Worm (Caenorhabditis elegans) whole organism, L4 larva: ENCODE results near the gene str-246.
A peak's percentile ranks its signal among the peaks of the same experiment; 100 is the strongest.
"Not testable (repeated sequence)": the region's sequence is repeated elsewhere in the genome, so short reads cannot be mapped to it uniquely, and the experiment has no call there.

Experiments used
- D1046.2 ChIP-seq: fragments of 200-800 bp; sonication (Bioruptor generic); IDR thresholded peaks from 2 replicates; pipeline ENCODE4 v1.3.6; 2022; ENCODE audit warnings: missing genetic modification characterization, missing compliant biosample characterization
- F10B5.3 ChIP-seq: sonication (generic microtip); optimal IDR thresholded peaks from 2 replicates; lab custom pipeline; 2016; ENCODE audit warnings: mild to moderate bottlenecking, missing genetic modification characterization, missing compliant biosample characterization
- R02D3.7 ChIP-seq: fragments of 150-350 bp; sonication (generic microtip); optimal IDR thresholded peaks from 3 replicates; lab custom pipeline; 2014; ENCODE audit warnings: missing biosample characterization, missing genetic modification characterization
- T26A8.4 ChIP-seq: fragments of 200-800 bp; sonication (Bioruptor generic); IDR thresholded peaks from 2 replicates; pipeline ENCODE4 v1.3.6; 2022; ENCODE audit warnings: missing genetic modification characterization, missing compliant biosample characterization
- Y5F2A.4 ChIP-seq: fragments of 200-800 bp; sonication (Bioruptor generic); optimal IDR thresholded peaks from 2 replicates; lab custom pipeline; 2018; ENCODE audit warnings: mild to moderate bottlenecking, missing genetic modification characterization, missing compliant biosample characterization
- ZK546.5 ChIP-seq, 2 experiments: sonication (generic microtip); optimal IDR thresholded peaks; 2 replicates each; lab custom pipeline; 2017; ENCODE audit warnings: missing biosample characterization in 2 of 2, missing genetic modification characterization in 2 of 2
- aha-1 ChIP-seq: fragments of 150-350 bp; peaks from one replicate; lab custom pipeline; 2014; ENCODE audit warnings: missing biosample characterization, missing genetic modification characterization
- aly-2 ChIP-seq: sonication (generic microtip); optimal IDR thresholded peaks from 2 replicates; lab custom pipeline; 2018; ENCODE audit warnings: missing biosample characterization, missing genetic modification characterization
- attf-4 ChIP-seq: sonication (generic microtip); optimal IDR thresholded peaks from 3 replicates; lab custom pipeline; 2017; ENCODE audit warnings: missing biosample characterization, missing genetic modification characterization
- ceh-44 ChIP-seq: fragments of 200-800 bp; sonication (Bioruptor generic); IDR thresholded peaks from 2 replicates; pipeline ENCODE4 v1.3.6; 2022; ENCODE audit warnings: missing genetic modification reagents, missing genetic modification characterization, missing compliant biosample characterization
- ceh-62 ChIP-seq: sonication (generic microtip); optimal IDR thresholded peaks from 2 replicates; lab custom pipeline; 2017; ENCODE audit warnings: missing biosample characterization, missing genetic modification characterization
- ces-1 ChIP-seq: fragments of 150-350 bp; sonication (generic microtip); optimal IDR thresholded peaks from 4 replicates; lab custom pipeline; 2014; ENCODE audit warnings: missing biosample characterization, missing genetic modification reagents, missing genetic modification characterization
- cey-2 ChIP-seq: sonication (generic microtip); optimal IDR thresholded peaks from 3 replicates; lab custom pipeline; 2017; ENCODE audit warnings: missing genetic modification characterization, mild to moderate bottlenecking, missing compliant biosample characterization, antibody characterized with exemption, borderline replicate concordance; ENCODE audit not compliant: insufficient read depth
- ctbp-1 ChIP-seq: fragments of 200-800 bp; sonication (Bioruptor generic); IDR thresholded peaks from 2 replicates; pipeline ENCODE4 v1.3.6; 2022; ENCODE audit warnings: missing genetic modification reagents, missing genetic modification characterization, missing compliant biosample characterization
- daf-8 ChIP-seq: fragments of 200-800 bp; sonication (Bioruptor generic); IDR thresholded peaks from 2 replicates; pipeline ENCODE4 v1.3.6; 2022; ENCODE audit warnings: missing genetic modification characterization, missing compliant biosample characterization
- dmd-8 ChIP-seq: fragments of 200-800 bp; sonication (Bioruptor generic); IDR thresholded peaks from 2 replicates; pipeline ENCODE4 v1.3.6; 2022; ENCODE audit warnings: missing genetic modification characterization, missing compliant biosample characterization
- egl-27 ChIP-seq: sonication (generic microtip); optimal IDR thresholded peaks from 3 replicates; lab custom pipeline; 2017; ENCODE audit warnings: missing biosample characterization, missing genetic modification reagents, missing genetic modification characterization
- fkh-10 ChIP-seq: fragments of 150-350 bp; optimal IDR thresholded peaks from 2 replicates; lab custom pipeline; 2014; ENCODE audit warnings: missing biosample characterization, missing genetic modification reagents, missing genetic modification characterization
- hmg-1.1 ChIP-seq: fragments of 200-800 bp; sonication (Bioruptor generic); IDR thresholded peaks from 2 replicates; pipeline ENCODE4 v1.3.6; 2022; ENCODE audit warnings: missing genetic modification reagents, missing genetic modification characterization, missing compliant biosample characterization
- lim-7 ChIP-seq: fragments of 200-800 bp; sonication (Bioruptor generic); IDR thresholded peaks from 2 replicates; pipeline ENCODE4 v1.3.6; 2022; ENCODE audit warnings: missing genetic modification characterization, missing compliant biosample characterization
- lin-13 ChIP-seq: fragments of 150-350 bp; optimal IDR thresholded peaks from 2 replicates; lab custom pipeline; 2014; ENCODE audit warnings: missing biosample characterization, missing genetic modification reagents, missing genetic modification characterization
- lin-15B ChIP-seq: fragments of 150-350 bp; sonication (generic microtip); optimal IDR thresholded peaks from 3 replicates; lab custom pipeline; 2014; ENCODE audit warnings: missing biosample characterization, missing genetic modification characterization
- lir-3 ChIP-seq: sonication (generic microtip); optimal IDR thresholded peaks from 2 replicates; lab custom pipeline; 2016; ENCODE audit warnings: mild to moderate bottlenecking, missing genetic modification characterization, missing compliant biosample characterization
- mdl-1 ChIP-seq, 2 experiments: fragments of 150-350 bp in 1 of 2; sonication (generic microtip) in 1 of 2; optimal IDR thresholded peaks; 2 replicates each; lab custom pipeline; 2014 to 2017; ENCODE audit warnings: missing biosample characterization in 2 of 2, missing genetic modification characterization in 2 of 2
- mdt-29 ChIP-seq: fragments of 200-800 bp; sonication (Bioruptor generic); IDR thresholded peaks from 2 replicates; pipeline ENCODE4 v1.3.6; 2022; ENCODE audit warnings: missing genetic modification reagents, missing genetic modification characterization, missing compliant biosample characterization
- nhr-102 ChIP-seq: sonication (generic microtip); optimal IDR thresholded peaks from 2 replicates; lab custom pipeline; 2016; ENCODE audit warnings: mild to moderate bottlenecking, missing genetic modification characterization, moderate library complexity, missing compliant biosample characterization
- nhr-237 ChIP-seq: sonication (generic microtip); optimal IDR thresholded peaks from 2 replicates; lab custom pipeline; 2017; ENCODE audit warnings: missing biosample characterization, missing genetic modification characterization
- nhr-28 ChIP-seq: fragments of 150-350 bp; optimal IDR thresholded peaks from 2 replicates; lab custom pipeline; 2014; ENCODE audit warnings: missing biosample characterization, missing genetic modification characterization
- nhr-42 ChIP-seq: fragments of 200-800 bp; sonication (Bioruptor generic); IDR thresholded peaks from 2 replicates; pipeline ENCODE4 v1.3.6; 2022; ENCODE audit warnings: missing genetic modification characterization, missing compliant biosample characterization
- nhr-76 ChIP-seq: fragments of 150-350 bp; optimal IDR thresholded peaks from 2 replicates; lab custom pipeline; 2014; ENCODE audit warnings: missing biosample characterization, missing genetic modification characterization
- rbr-2 ChIP-seq: sonication (generic microtip); optimal IDR thresholded peaks from 2 replicates; lab custom pipeline; 2016; ENCODE audit warnings: missing genotype, missing genetic modification characterization, missing compliant biosample characterization
- saeg-2 ChIP-seq: fragments of 200-800 bp; sonication (Bioruptor generic); IDR thresholded peaks from 2 replicates; pipeline ENCODE4 v1.3.6; 2022; ENCODE audit warnings: missing genetic modification reagents, missing genetic modification characterization, missing compliant biosample characterization
- set-16 ChIP-seq: fragments of 200-800 bp; sonication (Bioruptor generic); IDR thresholded peaks from 2 replicates; pipeline ENCODE4 v1.3.6; 2022; ENCODE audit warnings: missing genetic modification reagents, missing genetic modification characterization, missing compliant biosample characterization
- skn-1 ChIP-seq: fragments of 150-350 bp; optimal IDR thresholded peaks from 2 replicates; lab custom pipeline; 2014; ENCODE audit warnings: missing biosample characterization, missing genetic modification characterization
- spr-3 ChIP-seq: fragments of 200-800 bp; sonication (Bioruptor generic); optimal IDR thresholded peaks from 2 replicates; lab custom pipeline; 2018; ENCODE audit warnings: mild to moderate bottlenecking, missing genetic modification characterization, missing compliant biosample characterization
- tra-1 ChIP-seq: fragments of 200-800 bp; sonication (Bioruptor generic); IDR thresholded peaks from 2 replicates; pipeline ENCODE4 v1.3.6; 2022; ENCODE audit warnings: missing genetic modification reagents, missing genetic modification characterization, missing compliant biosample characterization
- unc-130 ChIP-seq: sonication (generic microtip); optimal IDR thresholded peaks from 2 replicates; lab custom pipeline; 2016; ENCODE audit warnings: missing genetic modification reagents, missing genetic modification characterization, missing compliant biosample characterization
- unc-62 ChIP-seq, 3 experiments: fragments of 150-350 bp in 1 of 3; sonication (generic microtip); optimal IDR thresholded peaks in 2 of 3; peaks in 1 of 3; 1 replicate in 1 of 3; 2 replicates in 2 of 3; lab custom pipeline; 2014 to 2017; ENCODE audit warnings: missing biosample characterization in 3 of 3, missing genetic modification characterization in 3 of 3, missing genetic modification reagents in 3 of 3, missing genotype in 1 of 3
- zag-1 ChIP-seq: fragments of 150-350 bp; optimal IDR thresholded peaks from 2 replicates; lab custom pipeline; 2014; ENCODE audit warnings: missing biosample characterization, missing genetic modification characterization
- zfp-3 ChIP-seq: fragments of 200-800 bp; sonication (Bioruptor generic); conservative IDR thresholded peaks from 2 replicates; pipeline ENCODE4 v1.3.6; 2022; ENCODE audit warnings: missing genetic modification reagents, missing genetic modification characterization, missing compliant biosample characterization
- zip-11 ChIP-seq: fragments of 200-800 bp; sonication (Bioruptor generic); IDR thresholded peaks from 2 replicates; pipeline ENCODE4 v1.3.6; 2022; ENCODE audit warnings: missing genetic modification characterization, missing compliant biosample characterization
- ztf-11 ChIP-seq: fragments of 150-350 bp; optimal IDR thresholded peaks from 2 replicates; lab custom pipeline; 2014; ENCODE audit warnings: missing biosample characterization, missing genetic modification characterization
- ztf-7 ChIP-seq: fragments of 150-350 bp; optimal IDR thresholded peaks from 2 replicates; lab custom pipeline; 2014; ENCODE audit warnings: missing biosample characterization, missing genetic modification characterization

The str-246 gene

DNA sequence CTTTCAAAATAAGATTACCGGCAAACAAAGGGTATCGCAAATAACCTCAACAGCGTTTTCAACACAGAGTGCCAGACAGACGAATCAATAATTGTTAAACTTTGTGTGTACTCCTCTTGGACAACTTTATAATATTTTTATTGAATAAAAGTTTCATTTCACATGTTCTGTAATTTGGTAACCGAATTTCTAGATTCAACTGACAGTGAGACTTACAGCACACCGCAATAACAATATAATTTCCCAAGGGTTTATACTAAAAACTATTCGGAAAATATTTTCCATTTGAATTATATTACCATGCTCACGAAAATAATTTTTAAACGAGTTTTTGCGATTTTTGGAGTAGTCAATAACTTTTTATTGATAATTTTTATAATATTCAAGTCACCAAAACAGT, at the start of gene str-246:
Gene str-246 (plus strand): TSS at position 301 of the 400 bp plus-strand sequence.
- TF ChIP-seq tra-1 (GFP tag; lab: Robert Waterston, UW) (no peak), rbr-2 (tag; lab: Kevin White, UChicago) (no peak), attf-4 (tag; lab: Kevin White, UChicago) (no peak), zfp-3 (GFP tag; lab: Robert Waterston, UW) (no peak), ces-1 (GFP tag; lab: Kevin White, UChicago) (no peak), egl-27 (tag; lab: Kevin White, UChicago) (no peak), D1046.2 (GFP tag; lab: Robert Waterston, UW) (no peak), set-16 (GFP tag; lab: Robert Waterston, UW) (no peak), lir-3 (tag; lab: Kevin White, UChicago) (no peak), skn-1 (tag; lab: Kevin White, UChicago) (no peak), saeg-2 (GFP tag; lab: Robert Waterston, UW) (no peak), cey-2 (tag; lab: Kevin White, UChicago) (no peak), aly-2 (no peak)

DNA sequence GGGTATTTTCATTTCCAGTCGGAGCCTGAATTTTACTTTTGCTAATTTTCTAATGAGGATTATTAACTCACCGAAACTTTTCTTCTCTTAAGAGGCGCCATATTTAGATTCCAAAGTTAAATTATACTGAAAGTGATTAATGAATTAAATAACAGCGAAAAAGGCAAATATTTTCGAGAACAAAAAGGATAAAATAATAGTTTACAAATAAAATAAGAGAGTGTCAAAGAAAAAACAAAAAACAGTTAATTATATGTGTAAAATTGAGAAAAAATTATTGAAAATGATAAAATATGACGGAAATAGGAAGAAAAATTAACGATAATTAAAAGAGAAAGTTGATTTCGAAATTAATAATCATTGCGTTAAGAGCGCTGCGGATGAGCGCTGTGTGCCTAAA, 48.2 kb upstream of the str-246 start, which contains the start of gene Y48A6B.8:
Gene Y48A6B.8 (minus strand): TSS at position 101 of the 400 bp plus-strand sequence.
- not testable (repeated sequence) for TF ChIP-seq F10B5.3 (tag; lab: Kevin White, UChicago); hmg-1.1 (GFP tag; lab: Robert Waterston, UW); daf-8

DNA sequence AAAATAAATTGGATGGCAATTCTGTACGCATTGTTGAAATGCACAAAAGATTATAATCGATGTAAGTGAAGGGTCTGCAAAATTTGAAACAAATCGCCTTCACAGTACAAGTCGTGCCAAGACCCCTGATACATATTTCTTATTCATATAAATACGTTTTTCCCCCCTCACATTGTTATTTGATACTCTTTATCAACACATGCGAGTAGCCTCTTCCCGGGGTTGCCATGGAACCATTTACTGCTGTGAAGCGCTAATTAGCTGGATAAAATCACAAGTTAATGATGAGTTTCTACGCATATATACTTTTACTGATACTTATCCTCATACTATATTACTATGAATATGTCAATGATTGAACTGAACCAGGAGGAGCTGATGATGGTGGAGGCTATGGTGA, 46.2 kb upstream of the str-246 start, which contains the start of gene Y48A6B.14:
Gene Y48A6B.14 (plus strand): TSS at position 301 of the 400 bp plus-strand sequence.
- peak; percentile 40 for TF ChIP-seq aha-1
- TF ChIP-seq lin-15B (tag; lab: Kevin White, UChicago), result no peak
- TF ChIP-seq, all 104 proteins: peak for 1

DNA sequence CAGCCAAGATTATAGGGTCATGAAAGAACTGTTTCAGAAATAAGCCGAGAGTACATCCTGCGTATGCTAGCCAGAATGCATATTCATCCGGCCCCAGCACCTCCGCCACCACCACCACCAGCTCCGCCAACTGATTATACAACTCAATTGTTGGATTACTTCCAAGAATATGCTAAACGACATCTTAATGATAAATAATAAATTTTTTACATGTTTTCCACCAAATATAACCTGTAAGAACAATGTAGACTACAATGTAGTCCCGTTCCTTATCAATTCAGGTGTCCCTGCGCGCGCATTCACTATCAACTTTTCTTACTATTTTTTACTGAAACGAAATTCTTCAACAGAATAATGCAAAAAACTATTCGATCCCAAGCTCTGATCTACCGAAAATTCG, 44.6 kb upstream of the str-246 start, which contains the start of gene Y48A6B.9:
Gene Y48A6B.9 (plus strand): TSS at position 301 of the 400 bp plus-strand sequence.
- no peak for TF ChIP-seq ZK546.5 (tag; optimal IDR thresholded peaks at IDR 0.05; lab: Kevin White, UChicago)
- TF ChIP-seq lin-15B (tag; lab: Kevin White, UChicago), result no peak
- no peak for TF ChIP-seq dmd-8 (GFP tag; lab: Robert Waterston, UW)
- TF ChIP-seq zag-1 (tag; lab: Kevin White, UChicago), result no peak
- TF ChIP-seq spr-3 (GFP tag; lab: Kevin White, UChicago), result no peak
- TF ChIP-seq nhr-76 (tag; lab: Kevin White, UChicago), result no peak
- TF ChIP-seq T26A8.4, result no peak
- TF ChIP-seq nhr-28 (tag; lab: Kevin White, UChicago), result no peak
- no peak for TF ChIP-seq unc-130 (GFP tag; lab: Kevin White, UChicago)

DNA sequence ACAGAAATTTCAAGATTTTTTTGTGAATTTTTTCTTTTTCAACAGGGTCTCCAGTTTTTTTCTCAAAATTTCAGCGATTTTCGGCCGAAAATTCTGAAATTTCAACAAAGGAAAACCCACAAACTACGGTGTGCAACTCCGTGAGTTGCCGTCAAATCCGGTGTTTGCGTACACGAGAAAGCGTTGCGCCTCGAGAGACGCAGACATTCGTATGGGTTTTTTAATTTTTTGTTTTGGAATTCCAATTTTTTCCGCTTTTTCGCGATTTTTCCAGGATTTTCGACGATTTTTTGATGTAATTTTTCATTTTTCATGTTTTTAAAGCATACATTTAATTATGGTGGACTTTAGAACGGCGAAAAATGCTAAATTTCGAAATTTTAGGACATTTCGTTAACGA, 41.4 kb upstream of the str-246 start:
- no peak for TF ChIP-seq skn-1 (tag; lab: Kevin White, UChicago)
- 0 out of 2 replicates have a peak, but pooled peaks have one; percentile 27 for TF ChIP-seq saeg-2 (GFP tag; lab: Robert Waterston, UW)
- TF ChIP-seq ces-1 (GFP tag; lab: Kevin White, UChicago), result no peak
- no peak for TF ChIP-seq ceh-44 (GFP tag; lab: Robert Waterston, UW)
- TF ChIP-seq nhr-42 (GFP tag; lab: Robert Waterston, UW), result 0 out of 2 replicates have a peak, but pooled peaks have one; percentile 34
- TF ChIP-seq lim-7 (GFP tag; lab: Robert Waterston, UW), result no peak
- no peak for TF ChIP-seq daf-8
- no peak for TF ChIP-seq R02D3.7 (tag; lab: Kevin White, UChicago)
- TF ChIP-seq lin-13, result peak; percentile 66
- TF ChIP-seq mdl-1 (tag; optimal IDR thresholded peaks at IDR 0.05; lab: Kevin White, UChicago), result no peak
- no peak for TF ChIP-seq ceh-62
- peak; percentile 3 for TF ChIP-seq ztf-7 (tag; lab: Kevin White, UChicago)
- no peak for TF ChIP-seq fkh-10 (GFP tag; lab: Kevin White, UChicago)
- peak; percentile 37; the same call in 1 of the 2 replicates for TF ChIP-seq mdt-29 (GFP tag; lab: Robert Waterston, UW)
- TF ChIP-seq aha-1, result peak; percentile 34
- TF ChIP-seq nhr-102 (tag; lab: Kevin White, UChicago), result peak; percentile 31
- TF ChIP-seq attf-4 (tag; lab: Kevin White, UChicago), result no peak
- peak; percentile 37; the same call in 1 of the 2 replicates for TF ChIP-seq T26A8.4
- TF ChIP-seq ctbp-1 (GFP tag; lab: Robert Waterston, UW), result no peak
- TF ChIP-seq aly-2, result no peak
- no peak for TF ChIP-seq ztf-11 (tag; lab: Kevin White, UChicago)
- TF ChIP-seq unc-62 (GFP tag; optimal IDR thresholded peaks at IDR 0.05 in 1 of 2; lab: Kevin White, UChicago), result peak in 1 of 2 experiments; percentile 97
- no peak for TF ChIP-seq unc-62 (tag; optimal IDR thresholded peaks at IDR 0.05; lab: Kevin White, UChicago)
- no peak for TF ChIP-seq Y5F2A.4
- TF ChIP-seq zip-11 (GFP tag; lab: Robert Waterston, UW), result no peak
- no peak for TF ChIP-seq nhr-237 (tag; lab: Kevin White, UChicago)
